Fruit fly (Drosophila melanogaster) whole organism, embryonic: ENCODE results near the gene Snx21.
A peak's percentile ranks its signal among the peaks of the same experiment; 100 is the strongest.

ENCODE experiments used
- Adf1 ChIP-seq: fragments of 200-800 bp; sonication (Bioruptor generic); IDR thresholded peaks from 2 replicates; pipeline ENCODE4 v1.3.6; 2022; ENCODE audit warnings: missing biosample characterization, missing genetic modification characterization
- Antp ChIP-seq: fragments of 200-800 bp; sonication (Bioruptor generic); optimal IDR thresholded peaks from 3 replicates; lab custom pipeline; 2016; ENCODE audit warnings: missing biosample characterization, missing genetic modification characterization
- B-H2 ChIP-seq: fragments of 200-800 bp; sonication (Bioruptor generic); optimal IDR thresholded peaks from 2 replicates; lab custom pipeline; 2018; ENCODE audit warnings: missing biosample characterization, mild to moderate bottlenecking, missing genetic modification characterization
- CG11695 ChIP-seq: fragments of 200-800 bp; sonication (Bioruptor generic); IDR thresholded peaks from 3 replicates; pipeline ENCODE4 v1.3.6; 2022; ENCODE audit warnings: missing biosample characterization, missing genetic modification characterization
- CG14710 ChIP-seq: fragments of 200-800 bp; sonication (Bioruptor generic); optimal IDR thresholded peaks from 3 replicates; lab custom pipeline; 2019; ENCODE audit warnings: missing biosample characterization, mild to moderate bottlenecking, missing genetic modification characterization, moderate library complexity
- CG1602 ChIP-seq: fragments of 200-800 bp; sonication (Bioruptor generic); optimal IDR thresholded peaks from 3 replicates; lab custom pipeline; 2016; ENCODE audit warnings: missing biosample characterization, missing genetic modification characterization
- CG2120 ChIP-seq: fragments of 200-800 bp; sonication (Bioruptor generic); optimal IDR thresholded peaks from 3 replicates; lab custom pipeline; 2016; ENCODE audit warnings: missing biosample characterization, missing genetic modification characterization
- CG2199 ChIP-seq: fragments of 200-800 bp; sonication (Bioruptor generic); IDR thresholded peaks from 3 replicates; pipeline ENCODE4 v1.3.6; 2022; ENCODE audit warnings: missing biosample characterization, missing genetic modification characterization
- CG32532 ChIP-seq: fragments of 200-800 bp; sonication (Bioruptor generic); IDR thresholded peaks from 2 replicates; pipeline ENCODE4 v1.3.6; 2022; ENCODE audit warnings: missing biosample characterization, missing genetic modification characterization
- CG4282 ChIP-seq: fragments of 200-800 bp; sonication (Bioruptor generic); optimal IDR thresholded peaks from 2 replicates; lab custom pipeline; 2016; ENCODE audit warnings: missing biosample characterization, missing genetic modification characterization
- CG6175 ChIP-seq: fragments of 200-800 bp; sonication (Bioruptor generic); IDR thresholded peaks from 3 replicates; pipeline ENCODE4 v1.3.6; 2022; ENCODE audit warnings: missing biosample characterization, missing genetic modification characterization
- CG6654 ChIP-seq: fragments of 200-800 bp; sonication (Bioruptor generic); optimal IDR thresholded peaks from 2 replicates; lab custom pipeline; 2017; ENCODE audit warnings: missing biosample characterization, mild to moderate bottlenecking, missing genetic modification characterization
- CG6683 ChIP-seq: fragments of 200-800 bp; sonication (Bioruptor generic); optimal IDR thresholded peaks from 2 replicates; lab custom pipeline; 2017; ENCODE audit warnings: missing biosample characterization, mild to moderate bottlenecking, missing genetic modification characterization, missing genetic modification reagents
- CG6689 ChIP-seq: fragments of 200-800 bp; sonication (Bioruptor generic); IDR thresholded peaks from 2 replicates; pipeline ENCODE4 v1.3.6; 2022; ENCODE audit warnings: missing biosample characterization, missing genetic modification characterization
- CG6813 ChIP-seq: fragments of 200-800 bp; sonication (Bioruptor generic); optimal IDR thresholded peaks from 2 replicates; lab custom pipeline; 2017; ENCODE audit warnings: missing biosample characterization, missing genetic modification characterization, mild to moderate bottlenecking, moderate library complexity, missing genetic modification reagents
- CG7271 ChIP-seq: fragments of 200-800 bp; sonication (Bioruptor generic); optimal IDR thresholded peaks from 2 replicates; lab custom pipeline; 2018; ENCODE audit warnings: missing biosample characterization, mild to moderate bottlenecking, missing genetic modification characterization, moderate library complexity
- CG8388 ChIP-seq: fragments of 200-800 bp; sonication (Bioruptor generic); optimal IDR thresholded peaks from 2 replicates; lab custom pipeline; 2019; ENCODE audit warnings: missing biosample characterization, mild to moderate bottlenecking, missing genetic modification characterization, moderate library complexity
- CG8924 ChIP-seq: fragments of 200-800 bp; optimal IDR thresholded peaks from 3 replicates; lab custom pipeline; 2019; ENCODE audit warnings: missing biosample characterization, mild to moderate bottlenecking, missing genetic modification characterization, moderate library complexity
- CG9215 ChIP-seq: fragments of 200-800 bp; sonication (Bioruptor generic); IDR thresholded peaks from 2 replicates; pipeline ENCODE4 v1.3.6; 2022; ENCODE audit warnings: missing biosample characterization, missing genetic modification characterization
- CG9437 ChIP-seq: fragments of 200-800 bp; sonication (Bioruptor generic); optimal IDR thresholded peaks from 2 replicates; lab custom pipeline; 2018; ENCODE audit warnings: missing biosample characterization, mild to moderate bottlenecking, missing genetic modification characterization
- CHES-1-like ChIP-seq: fragments of 200-800 bp; sonication (Bioruptor generic); optimal IDR thresholded peaks from 2 replicates; lab custom pipeline; 2016; ENCODE audit warnings: missing biosample characterization, missing genetic modification characterization
- CkIIα-i1 ChIP-seq: fragments of 200-800 bp; sonication (Bioruptor generic); IDR thresholded peaks from 2 replicates; pipeline ENCODE4 v1.3.6; 2022; ENCODE audit warnings: missing biosample characterization, missing genetic modification characterization
- Dbx ChIP-seq: fragments of 200-800 bp; sonication (Bioruptor generic); IDR thresholded peaks from 3 replicates; pipeline ENCODE4 v1.3.6; 2022; ENCODE audit warnings: missing biosample characterization, missing genetic modification characterization
- Elba2 ChIP-seq: fragments of 200-800 bp; sonication (Bioruptor generic); optimal IDR thresholded peaks from 3 replicates; lab custom pipeline; 2016; ENCODE audit warnings: missing biosample characterization, missing genetic modification characterization
- Ets65A ChIP-seq: fragments of 200-800 bp; sonication (Bioruptor generic); peaks from one replicate; lab custom pipeline; 2016; ENCODE audit warnings: missing biosample characterization, missing genetic modification characterization
- Fer2 ChIP-seq: fragments of 200-800 bp; sonication (Bioruptor generic); optimal IDR thresholded peaks from 2 replicates; lab custom pipeline; 2018; ENCODE audit warnings: missing biosample characterization, mild to moderate bottlenecking, missing genetic modification characterization, moderate library complexity
- Hey ChIP-seq: fragments of 200-800 bp; sonication (Bioruptor generic); optimal IDR thresholded peaks from 3 replicates; lab custom pipeline; 2018; ENCODE audit warnings: missing biosample characterization, mild to moderate bottlenecking, missing genetic modification characterization
- HmgD ChIP-seq: fragments of 200-800 bp; sonication (Bioruptor generic); optimal IDR thresholded peaks from 3 replicates; lab custom pipeline; 2016; ENCODE audit warnings: missing biosample characterization, missing genetic modification characterization
- Lim3 ChIP-seq: fragments of 200-800 bp; sonication (Bioruptor generic); IDR thresholded peaks from 2 replicates; pipeline ENCODE4 v1.3.6; 2022; ENCODE audit warnings: missing biosample characterization, missing genetic modification characterization
- Mad ChIP-seq: fragments of 200-800 bp; sonication (Bioruptor generic); optimal IDR thresholded peaks from 2 replicates; lab custom pipeline; 2016; ENCODE audit warnings: missing biosample characterization, missing genetic modification characterization
- Meics ChIP-seq: fragments of 200-800 bp; sonication (Bioruptor generic); optimal IDR thresholded peaks from 2 replicates; lab custom pipeline; 2017; ENCODE audit warnings: missing biosample characterization, mild to moderate bottlenecking, missing genetic modification characterization
- Neu2 ChIP-seq: fragments of 200-800 bp; sonication (Bioruptor generic); optimal IDR thresholded peaks from 3 replicates; lab custom pipeline; 2016; ENCODE audit warnings: missing biosample characterization, missing genetic modification characterization, borderline replicate concordance
- Opbp ChIP-seq: fragments of 200-800 bp; sonication (Bioruptor generic); IDR thresholded peaks from 3 replicates; pipeline ENCODE4 v1.3.6; 2022; ENCODE audit warnings: missing biosample characterization, missing genetic modification characterization; ENCODE audit not compliant: partially characterized antibody
- Rx ChIP-seq: fragments of 200-800 bp; sonication (Bioruptor generic); IDR thresholded peaks from 2 replicates; pipeline ENCODE4 v1.3.6; 2022; ENCODE audit warnings: missing biosample characterization, missing genetic modification characterization
- Scr ChIP-seq: fragments of 200-800 bp; sonication (Bioruptor generic); IDR thresholded peaks from 2 replicates; pipeline ENCODE4 v1.3.6; 2022; ENCODE audit warnings: missing biosample characterization, missing genetic modification characterization; ENCODE audit not compliant: partially characterized antibody
- bbx ChIP-seq: fragments of 200-800 bp; sonication (Bioruptor generic); IDR thresholded peaks from 2 replicates; pipeline ENCODE4 v1.3.6; 2022; ENCODE audit warnings: missing biosample characterization, missing genetic modification characterization; ENCODE audit not compliant: partially characterized antibody
- caup ChIP-seq: fragments of 200-800 bp; sonication (Bioruptor generic); optimal IDR thresholded peaks from 3 replicates; lab custom pipeline; 2017; ENCODE audit warnings: missing biosample characterization, mild to moderate bottlenecking, missing genetic modification characterization, moderate library complexity; ENCODE audit not compliant: severe bottlenecking
- chinmo ChIP-seq: fragments of 200-800 bp; sonication (Bioruptor generic); IDR thresholded peaks from 4 replicates; pipeline ENCODE4 v1.3.6; 2022; ENCODE audit warnings: missing biosample characterization, missing genetic modification characterization; ENCODE audit not compliant: partially characterized antibody
- crp ChIP-seq, 2 experiments: fragments of 200-800 bp; sonication (Bioruptor generic); optimal IDR thresholded peaks; 2 replicates in 1 of 2; 3 replicates in 1 of 2; lab custom pipeline; 2017; ENCODE audit warnings: missing biosample characterization in 2 of 2, missing genetic modification characterization in 2 of 2, mild to moderate bottlenecking in 1 of 2, moderate library complexity in 1 of 2
- dpn ChIP-seq, 2 experiments: fragments of 200-800 bp; sonication (Bioruptor generic); optimal IDR thresholded peaks; 3 replicates each; lab custom pipeline; 2016; ENCODE audit warnings: missing biosample characterization in 2 of 2, missing genetic modification characterization in 2 of 2
- dysf ChIP-seq: fragments of 200-800 bp; sonication (Bioruptor generic); IDR thresholded peaks from 3 replicates; pipeline ENCODE4 v1.3.6; 2022; ENCODE audit warnings: missing biosample characterization, missing genetic modification characterization
- fd3F ChIP-seq: fragments of 200-800 bp; sonication (Bioruptor generic); optimal IDR thresholded peaks from 2 replicates; lab custom pipeline; 2018; ENCODE audit warnings: missing biosample characterization, mild to moderate bottlenecking, missing genetic modification characterization, moderate library complexity
- jigr1 ChIP-seq: fragments of 200-800 bp; sonication (Bioruptor generic); IDR thresholded peaks from 3 replicates; pipeline ENCODE4 v1.3.6; 2022; ENCODE audit warnings: missing biosample characterization, missing genetic modification characterization
- lbe ChIP-seq: fragments of 200-800 bp; sonication (Bioruptor generic); optimal IDR thresholded peaks from 2 replicates; lab custom pipeline; 2016; ENCODE audit warnings: missing biosample characterization, mild to moderate bottlenecking, missing genetic modification characterization
- lilli ChIP-seq: fragments of 200-800 bp; sonication (Bioruptor generic); optimal IDR thresholded peaks from 3 replicates; lab custom pipeline; 2016; ENCODE audit warnings: missing biosample characterization, missing genetic modification characterization
- mirr ChIP-seq: fragments of 200-800 bp; sonication (Bioruptor generic); optimal IDR thresholded peaks from 3 replicates; lab custom pipeline; 2018; ENCODE audit warnings: missing biosample characterization, mild to moderate bottlenecking, missing genetic modification characterization
- sens ChIP-seq: fragments of 200-800 bp; sonication (Bioruptor generic); peaks from one replicate; lab custom pipeline; 2016; ENCODE audit warnings: missing biosample characterization, missing genetic modification characterization
- sug ChIP-seq: fragments of 200-800 bp; optimal IDR thresholded peaks from 2 replicates; lab custom pipeline; 2019; ENCODE audit warnings: missing biosample characterization, mild to moderate bottlenecking, missing genetic modification characterization, moderate library complexity
- tgo ChIP-seq: fragments of 200-800 bp; sonication (Bioruptor generic); IDR thresholded peaks from 3 replicates; pipeline ENCODE4 v1.3.6; 2022; ENCODE audit warnings: missing biosample characterization, missing genetic modification characterization
- vfl ChIP-seq: fragments of 200-800 bp; sonication (Bioruptor generic); optimal IDR thresholded peaks from 2 replicates; lab custom pipeline; 2016; ENCODE audit warnings: missing biosample characterization, missing genetic modification characterization

Snx21 gene

dm6 chr2L:2737561-2737960, 27.9 kb downstream of the Snx21 start:
- TF ChIP-seq CG6683 (GFP tag; lab: Kevin White, UChicago): no peak
- TF ChIP-seq CG6689 (GFP tag; lab: Robert Waterston, UW): no peak
- TF ChIP-seq CG6654: no peak
- TF ChIP-seq Elba2: no peak
- TF ChIP-seq B-H2 (GFP tag; lab: Kevin White, UChicago): no peak
- TF ChIP-seq Ets65A (GFP tag; lab: Kevin White, UChicago): no peak
- no peak for TF ChIP-seq CG32532 (GFP tag; lab: Robert Waterston, UW)
- TF ChIP-seq bbx (GFP tag; lab: Robert Waterston, UW): no peak
- no peak for TF ChIP-seq Meics
- TF ChIP-seq fd3F (GFP tag; lab: Kevin White, UChicago): no peak

dm6 chr2L:2735539-2735938, 29.9 kb downstream of the Snx21 start:
- TF ChIP-seq CG2199 (GFP tag; lab: Robert Waterston, UW) (no peak), CG4282 (GFP tag; lab: Kevin White, UChicago) (no peak), Dbx (0 out of 3 replicates have a peak, but pooled peaks have one; percentile 6), Hey (tag; lab: Kevin White, UChicago) (no peak), CG7271 (tag; lab: Kevin White, UChicago) (no peak), CG9437 (GFP tag; lab: Kevin White, UChicago) (no peak), Scr (GFP tag; lab: Robert Waterston, UW) (no peak), Mad (GFP tag; lab: Kevin White, UChicago) (no peak), CG6813 (no peak), CG6654 (no peak), CG8388 (GFP tag; lab: Kevin White, UChicago) (no peak), dysf (GFP tag; lab: Robert Waterston, UW) (peak; percentile 11; the same call in 1 of the 3 replicates), Lim3 (GFP tag; lab: Robert Waterston, UW) (no peak), lbe (GFP tag; lab: Kevin White, UChicago) (no peak), crp (GFP tag; optimal IDR thresholded peaks at IDR 0.05; lab: Kevin White, UChicago) (no peak), HmgD (GFP tag; lab: Kevin White, UChicago) (no peak), sens (GFP tag; lab: Kevin White, UChicago) (peak; percentile 40), CG32532 (GFP tag; lab: Robert Waterston, UW) (no peak), chinmo (GFP tag; lab: Robert Waterston, UW) (peak; percentile 63; the same call in 1 of the 4 replicates), Fer2 (no peak), vfl (no peak), sug (tag; lab: Kevin White, UChicago) (no peak), CG8924 (tag; lab: Kevin White, UChicago) (no peak), tgo (GFP tag; lab: Robert Waterston, UW) (no peak), Rx (GFP tag; lab: Robert Waterston, UW) (no peak), CG14710 (no peak), Opbp (GFP tag; lab: Robert Waterston, UW) (no peak), Adf1 (GFP tag; lab: Robert Waterston, UW) (peak; percentile 87)

dm6 chr2L:2734946-2735345, 30.5 kb downstream of the Snx21 start:
- TF ChIP-seq lilli (GFP tag; lab: Kevin White, UChicago): peak; percentile 23
- TF ChIP-seq CG6175 (GFP tag; lab: Robert Waterston, UW): no peak
- TF ChIP-seq CHES-1-like (GFP tag; lab: Kevin White, UChicago): peak; percentile 12
- TF ChIP-seq dpn (GFP tag; optimal IDR thresholded peaks at IDR 0.05; lab: Kevin White, UChicago): peak in 1 of 2 experiments; percentile 14
- TF ChIP-seq caup: no peak
- TF ChIP-seq CG9215: no peak
- TF ChIP-seq mirr (GFP tag; lab: Kevin White, UChicago): no peak
- TF ChIP-seq CkIIα-i1 (GFP tag; lab: Robert Waterston, UW): no peak
- no peak for TF ChIP-seq CG1602 (GFP tag; lab: Kevin White, UChicago)
- no peak for TF ChIP-seq Neu2 (GFP tag; lab: Kevin White, UChicago)
- TF ChIP-seq CG6689 (GFP tag; lab: Robert Waterston, UW): 0 out of 2 replicates have a peak, but pooled peaks have one; percentile 11
- no peak for TF ChIP-seq CG11695 (GFP tag; lab: Robert Waterston, UW)
- peak; percentile 63 for TF ChIP-seq CG2120 (GFP tag; lab: Kevin White, UChicago)
- TF ChIP-seq Antp (GFP tag; lab: Kevin White, UChicago): peak; percentile 11
- no peak for TF ChIP-seq jigr1
